Worm (Caenorhabditis elegans) whole organism, L4 larva: Measurements from ENCODE around the gene mmaa-1.

ENCODE experiments used
- Y105C5A.15 ChIP-seq: fragments of 200-800 bp; sonication (Bioruptor generic); IDR thresholded peaks from 2 replicates; pipeline ENCODE4 v1.3.6; 2022; ENCODE audit warnings: missing genetic modification characterization, missing compliant biosample characterization
- ceh-32 ChIP-seq: sonication (generic microtip); optimal IDR thresholded peaks from 2 replicates; lab custom pipeline; 2016; ENCODE audit warnings: mild to moderate bottlenecking, missing genetic modification characterization, missing compliant biosample characterization; ENCODE audit not compliant: poor library complexity
- cey-2 ChIP-seq: sonication (generic microtip); optimal IDR thresholded peaks from 3 replicates; lab custom pipeline; 2017; ENCODE audit warnings: missing genetic modification characterization, mild to moderate bottlenecking, missing compliant biosample characterization, antibody characterized with exemption, borderline replicate concordance; ENCODE audit not compliant: insufficient read depth
- daf-16 ChIP-seq, 3 experiments: sonication (generic microtip); optimal IDR thresholded peaks; 2 replicates each; lab custom pipeline; 2016 to 2017; ENCODE audit warnings: missing genetic modification characterization in 3 of 3, missing genetic modification reagents in 3 of 3, mild to moderate bottlenecking in 2 of 3, missing compliant biosample characterization in 2 of 3, missing biosample characterization in 1 of 3, moderate library complexity in 1 of 3
- daf-8 ChIP-seq: fragments of 200-800 bp; sonication (Bioruptor generic); IDR thresholded peaks from 2 replicates; pipeline ENCODE4 v1.3.6; 2022; ENCODE audit warnings: missing genetic modification characterization, missing compliant biosample characterization
- dmd-6 ChIP-seq: fragments of 200-800 bp; sonication (Bioruptor generic); IDR thresholded peaks from 2 replicates; pipeline ENCODE4 v1.3.6; 2022; ENCODE audit warnings: missing genetic modification reagents, missing genetic modification characterization, missing compliant biosample characterization
- duxl-1 ChIP-seq: sonication (generic microtip); optimal IDR thresholded peaks from 2 replicates; lab custom pipeline; 2016; ENCODE audit warnings: mild to moderate bottlenecking, missing genetic modification characterization, moderate library complexity, missing compliant biosample characterization; ENCODE audit not compliant: poor library complexity
- egl-27 ChIP-seq: sonication (generic microtip); optimal IDR thresholded peaks from 3 replicates; lab custom pipeline; 2017; ENCODE audit warnings: missing biosample characterization, missing genetic modification reagents, missing genetic modification characterization
- fkh-10 ChIP-seq: fragments of 150-350 bp; optimal IDR thresholded peaks from 2 replicates; lab custom pipeline; 2014; ENCODE audit warnings: missing biosample characterization, missing genetic modification reagents, missing genetic modification characterization
- hlh-30 ChIP-seq: sonication (generic microtip); optimal IDR thresholded peaks from 2 replicates; lab custom pipeline; 2017; ENCODE audit warnings: antibody characterized with exemption, mild to moderate bottlenecking, missing genetic modification characterization, missing compliant biosample characterization; ENCODE audit not compliant: insufficient read depth
- lin-1 ChIP-seq: fragments of 200-800 bp; sonication (Bioruptor generic); IDR thresholded peaks from 2 replicates; pipeline ENCODE4 v1.3.6; 2022; ENCODE audit warnings: missing genetic modification reagents, missing genetic modification characterization, missing compliant biosample characterization
- lin-38 ChIP-seq: fragments of 200-800 bp; sonication (Bioruptor generic); IDR thresholded peaks from 2 replicates; pipeline ENCODE4 v1.3.6; 2022; ENCODE audit warnings: missing genetic modification reagents, missing genetic modification characterization, missing compliant biosample characterization
- lir-3 ChIP-seq: sonication (generic microtip); optimal IDR thresholded peaks from 2 replicates; lab custom pipeline; 2016; ENCODE audit warnings: mild to moderate bottlenecking, missing genetic modification characterization, missing compliant biosample characterization
- lsy-2 ChIP-seq, 2 experiments: fragments of 150-350 bp in 1 of 2; sonication (generic microtip) in 1 of 2; optimal IDR thresholded peaks; 2 replicates each; lab custom pipeline; 2014 to 2017; ENCODE audit warnings: missing biosample characterization in 2 of 2, missing genetic modification characterization in 2 of 2
- mep-1 ChIP-seq: fragments of 150-350 bp; sonication (generic microtip); optimal IDR thresholded peaks from 3 replicates; lab custom pipeline; 2014; ENCODE audit warnings: missing biosample characterization, missing genetic modification characterization
- mes-2 ChIP-seq: sonication (generic microtip); optimal IDR thresholded peaks from 2 replicates; lab custom pipeline; 2016; ENCODE audit warnings: missing genotype, mild to moderate bottlenecking, missing genetic modification characterization, missing compliant biosample characterization; ENCODE audit not compliant: poor library complexity, severe bottlenecking
- nhr-111 ChIP-seq: fragments of 200-800 bp; sonication (Bioruptor generic); optimal IDR thresholded peaks from 2 replicates; lab custom pipeline; 2018; ENCODE audit warnings: mild to moderate bottlenecking, missing genetic modification characterization, missing compliant biosample characterization
- pha-4 ChIP-seq, 2 experiments: fragments of 150-350 bp in 1 of 2; fragments of 200-800 bp in 1 of 2; sonication (Bioruptor generic) in 1 of 2; IDR thresholded peaks in 1 of 2; optimal IDR thresholded peaks in 1 of 2; 2 replicates each; pipeline versions ENCODE4 v1.3.6 to Lab custom; 2014 to 2022; ENCODE audit warnings: missing genetic modification characterization in 2 of 2, missing genetic modification reagents in 2 of 2, missing biosample characterization in 1 of 2, missing compliant biosample characterization in 1 of 2
- pqm-1 ChIP-seq: sonication (generic microtip); optimal IDR thresholded peaks from 2 replicates; lab custom pipeline; 2017; ENCODE audit warnings: missing biosample characterization, missing genetic modification characterization
- rbr-2 ChIP-seq: sonication (generic microtip); optimal IDR thresholded peaks from 2 replicates; lab custom pipeline; 2016; ENCODE audit warnings: missing genotype, missing genetic modification characterization, missing compliant biosample characterization
- snpc-1.2 ChIP-seq: fragments of 200-800 bp; sonication (Bioruptor generic); IDR thresholded peaks from 2 replicates; pipeline ENCODE4 v1.3.6; 2022; ENCODE audit warnings: missing genetic modification reagents, missing genetic modification characterization, missing compliant biosample characterization
- spr-3 ChIP-seq: fragments of 200-800 bp; sonication (Bioruptor generic); optimal IDR thresholded peaks from 2 replicates; lab custom pipeline; 2018; ENCODE audit warnings: mild to moderate bottlenecking, missing genetic modification characterization, missing compliant biosample characterization
- unc-62 ChIP-seq, 3 experiments: fragments of 150-350 bp in 1 of 3; sonication (generic microtip); optimal IDR thresholded peaks in 2 of 3; peaks in 1 of 3; 1 replicate in 1 of 3; 2 replicates in 2 of 3; lab custom pipeline; 2014 to 2017; ENCODE audit warnings: missing biosample characterization in 3 of 3, missing genetic modification characterization in 3 of 3, missing genetic modification reagents in 3 of 3, missing genotype in 1 of 3
- vab-7 ChIP-seq: fragments of 200-800 bp; sonication (Bioruptor generic); IDR thresholded peaks from 2 replicates; pipeline ENCODE4 v1.3.6; 2022; ENCODE audit warnings: missing genetic modification reagents, missing genetic modification characterization, missing compliant biosample characterization
- zip-2 ChIP-seq: fragments of 150-350 bp; optimal IDR thresholded peaks from 2 replicates; lab custom pipeline; 2014; ENCODE audit warnings: missing biosample characterization, missing genetic modification characterization

The mmaa-1 gene

DNA sequence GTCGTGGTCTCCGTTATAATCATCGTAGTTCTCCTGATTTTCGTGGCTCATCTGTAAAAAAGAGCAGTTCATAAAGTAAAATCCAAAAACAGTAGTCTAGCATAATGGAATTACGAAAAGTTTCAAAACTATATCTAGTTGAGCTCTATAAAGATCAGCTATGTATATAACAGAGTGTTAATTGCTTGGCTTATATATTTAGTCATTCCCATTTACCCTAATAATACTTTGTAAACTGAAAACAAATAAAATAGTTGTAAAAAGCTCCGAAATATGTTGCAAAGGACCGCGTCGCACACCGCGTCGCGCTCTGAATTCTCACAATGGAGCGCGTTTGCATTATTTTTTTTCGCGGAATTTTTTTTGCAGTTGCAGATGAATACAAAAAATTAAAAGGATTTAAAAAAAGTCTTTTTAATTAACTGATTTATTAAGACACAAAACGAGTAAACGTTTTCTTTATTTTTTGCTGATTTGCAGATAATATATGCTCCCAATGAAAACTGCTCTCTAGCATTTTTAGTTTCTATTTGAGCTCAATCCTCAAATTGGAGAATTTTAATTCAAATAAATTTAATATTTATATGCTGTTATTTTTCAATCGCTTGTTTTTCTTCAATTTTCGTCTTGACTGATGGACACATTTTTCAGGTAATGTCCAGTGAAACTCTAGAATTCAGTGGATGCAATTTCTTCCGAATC, 50.8 kb downstream of the mmaa-1 start, which contains the start of the genes tcer-1 and ZK1127.5 (continued):
- TF ChIP-seq cey-2 (no peak), mep-1 (tag; lab: Kevin White, UChicago) (peak; percentile 65), Y105C5A.15 (GFP tag; lab: Robert Waterston, UW) (no peak), egl-27 (tag; lab: Kevin White, UChicago) (no peak), lin-38 (GFP tag; lab: Robert Waterston, UW) (peak; percentile 96), nhr-111 (GFP tag; lab: Kevin White, UChicago) (no peak), pha-4 (GFP tag; IDR thresholded peaks at IDR 0.05; lab: Robert Waterston, UW) (no peak), pha-4 (tag; optimal IDR thresholded peaks at IDR 0.05; lab: Kevin White, UChicago) (no peak), mes-2 (tag; lab: Kevin White, UChicago) (peak; percentile 68), dmd-6 (GFP tag; lab: Robert Waterston, UW) (0 out of 2 replicates have a peak, but pooled peaks have one; percentile 9), zip-2 (tag; lab: Kevin White, UChicago) (no peak), daf-16 (GFP tag; optimal IDR thresholded peaks at IDR 0.05; lab: Kevin White, UChicago) (no peak), daf-16 (tag; optimal IDR thresholded peaks at IDR 0.05; lab: Kevin White, UChicago) (peak; percentile 31), daf-8 (GFP tag; lab: Robert Waterston, UW) (no peak), pqm-1 (no peak), unc-62 (GFP tag; optimal IDR thresholded peaks at IDR 0.05 in 1 of 2; lab: Kevin White, UChicago) (no peak), unc-62 (tag; optimal IDR thresholded peaks at IDR 0.05; lab: Kevin White, UChicago) (no peak), spr-3 (GFP tag; lab: Kevin White, UChicago) (no peak), snpc-1.2 (GFP tag; lab: Robert Waterston, UW) (no peak), ceh-32 (tag; lab: Kevin White, UChicago) (no peak), lsy-2 (tag; optimal IDR thresholded peaks at IDR 0.05; lab: Kevin White, UChicago) (peak in 1 of 2 experiments; percentile 83), rbr-2 (tag; lab: Kevin White, UChicago) (peak; percentile 30), lir-3 (tag; lab: Kevin White, UChicago) (no peak), lin-1 (GFP tag; lab: Robert Waterston, UW) (no peak), vab-7 (GFP tag; lab: Robert Waterston, UW) (no peak), duxl-1 (tag; lab: Kevin White, UChicago) (no peak), fkh-10 (GFP tag; lab: Kevin White, UChicago) (no peak), hlh-30 (tag; lab: Kevin White, UChicago) (peak; percentile 36)
